Fruit fly (Drosophila melanogaster) whole organism, adult: ENCODE data around the gene CG31704.

Source experiments
- CG12768 ChIP-seq: fragments of 200-800 bp; sonication (Bioruptor generic); optimal IDR thresholded peaks from 2 replicates; lab custom pipeline; 2017; ENCODE audit warnings: missing biosample characterization, missing genetic modification characterization, mild to moderate bottlenecking, moderate library complexity, missing genetic modification reagents
- CG1620 ChIP-seq: fragments of 200-800 bp; sonication (Bioruptor generic); optimal IDR thresholded peaks from 2 replicates; lab custom pipeline; 2016; ENCODE audit warnings: missing biosample characterization, missing genetic modification characterization
- CG7045 ChIP-seq: fragments of 200-800 bp; sonication (Bioruptor generic); optimal IDR thresholded peaks from 2 replicates; lab custom pipeline; 2017; ENCODE audit warnings: missing biosample characterization, mild to moderate bottlenecking, missing genetic modification characterization
- CG7101 ChIP-seq: fragments of 200-800 bp; sonication (Bioruptor generic); optimal IDR thresholded peaks from 2 replicates; lab custom pipeline; 2018; ENCODE audit warnings: missing biosample characterization, mild to moderate bottlenecking, missing genetic modification characterization, moderate library complexity
- Clk ChIP-seq: fragments of 200-800 bp; sonication (Bioruptor generic); optimal IDR thresholded peaks from 2 replicates; lab custom pipeline; 2017; ENCODE audit warnings: missing biosample characterization, missing genetic modification characterization
- Crg-1 ChIP-seq: fragments of 200-800 bp; sonication (Bioruptor generic); optimal IDR thresholded peaks from 2 replicates; lab custom pipeline; 2016; ENCODE audit warnings: missing biosample characterization, missing genetic modification characterization
- Hr96 ChIP-seq: fragments of 200-800 bp; sonication (Bioruptor generic); optimal IDR thresholded peaks from 2 replicates; lab custom pipeline; 2016; ENCODE audit warnings: missing biosample characterization, missing genetic modification characterization
- Mnt ChIP-seq: fragments of 200-800 bp; sonication (Bioruptor generic); optimal IDR thresholded peaks from 2 replicates; lab custom pipeline; 2016; ENCODE audit warnings: missing biosample characterization, mild to moderate bottlenecking, missing genetic modification characterization
- cic ChIP-seq: fragments of 200-800 bp; sonication (Bioruptor generic); optimal IDR thresholded peaks from 2 replicates; lab custom pipeline; 2017; ENCODE audit warnings: missing biosample characterization, mild to moderate bottlenecking, missing genetic modification characterization, moderate library complexity
- cnc ChIP-seq, 2 experiments: fragments of >200 bp; optimal IDR thresholded peaks; 2 replicates each; lab custom pipeline; 2017
- kay ChIP-seq: fragments of 200-800 bp; sonication (Bioruptor generic); peaks from one replicate; lab custom pipeline; 2016; ENCODE audit warnings: missing biosample characterization, missing genetic modification characterization, borderline replicate concordance
- ovo ChIP-seq: fragments of 200-800 bp; sonication (Bioruptor generic); optimal IDR thresholded peaks from 2 replicates; lab custom pipeline; 2016; ENCODE audit warnings: missing biosample characterization, missing genetic modification characterization
- pad ChIP-seq: fragments of 200-800 bp; sonication (Bioruptor generic); optimal IDR thresholded peaks from 3 replicates; lab custom pipeline; 2017; ENCODE audit warnings: missing biosample characterization, missing genetic modification characterization, mild to moderate bottlenecking, moderate library complexity, missing genetic modification reagents
- toe ChIP-seq: fragments of 200-800 bp; sonication (Bioruptor generic); optimal IDR thresholded peaks from 2 replicates; lab custom pipeline; 2016; ENCODE audit warnings: missing biosample characterization, missing genetic modification characterization

- TF ChIP-seq CG7045 (GFP tag; lab: Kevin White, UChicago) (no peak), kay (no peak), pad (GFP tag; lab: Kevin White, UChicago) (no peak), Clk (no peak), cic (no peak), Crg-1 (GFP tag; lab: Kevin White, UChicago) (no peak), cnc (optimal IDR thresholded peaks at IDR 0.05; lab: Kevin White, UChicago) (no peak), CG12768 (GFP tag; lab: Kevin White, UChicago) (no peak), Hr96 (no peak), CG1620 (GFP tag; lab: Kevin White, UChicago) (no peak), toe (GFP tag; lab: Kevin White, UChicago) (no peak), CG7101 (tag; lab: Kevin White, UChicago) (no peak), Mnt (no peak), ovo (no peak)
Measured at dm6 chr2L:11797127-11797526, 43.4 kb upstream of the CG31704 start.
